Worm (Caenorhabditis elegans) whole organism, mixed stage, embryonic: ENCODE results near the gene F38B6.7.

ENCODE experiments used
- mep-1 ChIP-seq: fragments of 150-350 bp; optimal IDR thresholded peaks from 2 replicates; lab custom pipeline; 2017; ENCODE audit warnings: missing biosample characterization, missing genetic modification reagents, missing genetic modification characterization, inconsistent platforms
- nhr-12 ChIP-seq: fragments of 150-350 bp; optimal IDR thresholded peaks from 2 replicates; lab custom pipeline; 2014; ENCODE audit warnings: missing biosample characterization, missing genetic modification characterization
- nhr-237 ChIP-seq: fragments of 150-350 bp; optimal IDR thresholded peaks from 2 replicates; lab custom pipeline; 2014; ENCODE audit warnings: missing biosample characterization, missing genetic modification characterization
- unc-39 ChIP-seq: fragments of 150-350 bp; optimal IDR thresholded peaks from 2 replicates; lab custom pipeline; 2014; ENCODE audit warnings: missing biosample characterization, missing genetic modification characterization
- ztf-11 ChIP-seq: fragments of 150-350 bp; optimal IDR thresholded peaks from 2 replicates; lab custom pipeline; 2014; ENCODE audit warnings: missing biosample characterization, missing genetic modification characterization

DNA sequence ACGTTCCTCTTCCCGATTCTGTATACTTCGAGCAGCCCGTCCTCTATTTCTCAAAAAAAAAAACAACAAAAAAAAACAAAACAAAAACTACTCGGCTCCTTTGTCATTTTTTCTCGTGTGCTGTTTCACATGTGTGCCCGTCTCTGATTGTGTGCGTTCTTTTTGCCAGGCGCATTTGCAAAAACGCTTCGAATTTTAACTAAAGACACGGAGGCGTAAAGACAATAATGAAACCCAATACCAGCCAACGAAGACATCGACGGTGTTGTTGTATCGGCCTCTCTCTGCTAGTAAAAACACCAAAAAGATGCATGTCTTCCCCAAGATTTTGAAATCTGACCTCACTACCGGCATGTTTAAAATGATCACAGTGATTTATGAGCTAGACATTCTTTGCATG lies 48.7 kb upstream of the F38B6.7 start:
- TF ChIP-seq unc-39 (tag; lab: Kevin White, UChicago) (no peak), mep-1 (tag; lab: Kevin White, UChicago) (no peak), nhr-12 (no peak), ztf-11 (tag; lab: Kevin White, UChicago) (no peak), nhr-237 (tag; lab: Kevin White, UChicago) (no peak)
